Worm (Caenorhabditis elegans): Measurements from ENCODE around the gene C56G2.15.

ce11 chrIII:6402346-6402745 is 34.6 kb upstream of the C56G2.15 start:
- TF ChIP-seq tab-1 (GFP tag; IDR thresholded peaks at IDR 0.05) (no peak), flt-1 (GFP tag; IDR thresholded peaks at IDR 0.05) (no peak), med-1 (GFP tag; optimal IDR thresholded peaks at IDR 0.05; ENCODE audit: insufficient read depth) (no peak), klf-2 (GFP tag; conservative IDR thresholded peaks at IDR 0.05) (no peak), ref-1 (GFP tag; conservative IDR thresholded peaks at IDR 0.05) (no peak), ztf-29 (GFP tag; IDR thresholded peaks at IDR 0.05) (no peak), cog-1 (tag; optimal IDR thresholded peaks at IDR 0.05) (no peak)

Data from whole organism, midembryonic.